Worm (Caenorhabditis elegans): ENCODE data around the gene rpc-1.

The rpc-1 gene

ce11 chrIV:7176887-7177286 lies 11.3 kb upstream of the rpc-1 start, which contains the start of gene str-44:
str-44 (plus strand) TSS chrIV:7177187.
- TF ChIP-seq unc-39 (tag; optimal IDR thresholded peaks at IDR 0.05), result no peak
- TF ChIP-seq nhr-25 (tag; optimal IDR thresholded peaks at IDR 0.05), result no peak
- no peak for TF ChIP-seq snpc-4 (tag; optimal IDR thresholded peaks at IDR 0.05)
- no peak for TF ChIP-seq ztf-11 (tag; optimal IDR thresholded peaks at IDR 0.05)
- no peak for TF ChIP-seq ceh-9 (tag; optimal IDR thresholded peaks at IDR 0.05)
- no peak for TF ChIP-seq R02D3.7 (tag; optimal IDR thresholded peaks at IDR 0.05)
- TF ChIP-seq egl-27 (tag; optimal IDR thresholded peaks at IDR 0.05), result no peak
- no peak for TF ChIP-seq egl-5 (tag; optimal IDR thresholded peaks at IDR 0.05)
- TF ChIP-seq nhr-23 (tag; optimal IDR thresholded peaks at IDR 0.05), result no peak
- TF ChIP-seq pqm-1 (tag; optimal IDR thresholded peaks at IDR 0.05), result no peak
- TF ChIP-seq nfya-1 (tag; optimal IDR thresholded peaks at IDR 0.05; ENCODE audit: insufficient read depth), result no peak
- TF ChIP-seq ceh-82 (tag; optimal IDR thresholded peaks at IDR 0.05), result no peak
- no peak for TF ChIP-seq pha-4 (tag; optimal IDR thresholded peaks at IDR 0.05)
- TF ChIP-seq elt-2 (tag; optimal IDR thresholded peaks at IDR 0.05), result no peak
- no peak for TF ChIP-seq lin-39 (tag; optimal IDR thresholded peaks at IDR 0.05)
- no peak for TF ChIP-seq ama-1 (optimal IDR thresholded peaks at IDR 0.05)

ce11 chrIV:7175346-7175745 lies 9.8 kb upstream of the rpc-1 start, which contains the start of gene C42D4.19:
C42D4.19 (plus strand) TSS chrIV:7175646.
- TF ChIP-seq nhr-77 (tag; optimal IDR thresholded peaks at IDR 0.05), result no peak
- TF ChIP-seq ama-1 (optimal IDR thresholded peaks at IDR 0.05), result no peak
- no peak for TF ChIP-seq nhr-23 (tag; optimal IDR thresholded peaks at IDR 0.05)
- no peak for TF ChIP-seq lin-39 (tag; optimal IDR thresholded peaks at IDR 0.05)
- TF ChIP-seq zag-1 (tag; optimal IDR thresholded peaks at IDR 0.05), result no peak
- TF ChIP-seq ztf-11 (tag; optimal IDR thresholded peaks at IDR 0.05), result no peak
- TF ChIP-seq fos-1 (tag; optimal IDR thresholded peaks at IDR 0.05), result no peak
- no peak for TF ChIP-seq mml-1 (tag; optimal IDR thresholded peaks at IDR 0.05)

- TF ChIP-seq ztf-4 (tag; optimal IDR thresholded peaks at IDR 0.05) (no peak), egl-27 (tag; optimal IDR thresholded peaks at IDR 0.05) (no peak), ZK546.5 (tag; optimal IDR thresholded peaks at IDR 0.05) (no peak), lsy-12 (tag; optimal IDR thresholded peaks at IDR 0.05) (no peak), nhr-67 (tag; optimal IDR thresholded peaks at IDR 0.05) (no peak), elt-3 (tag; optimal IDR thresholded peaks at IDR 0.05) (no peak), hmg-11 (tag; optimal IDR thresholded peaks at IDR 0.05) (no peak), mml-1 (tag; optimal IDR thresholded peaks at IDR 0.05) (no peak), pha-4 (tag; optimal IDR thresholded peaks at IDR 0.05) (no peak)
These were observed 7.9 kb upstream of the rpc-1 start, which contains the start of gene str-1 for ce11 chrIV:7173489-7173888. str-1 (plus strand) TSS chrIV:7173789.

ce11 chrIV:7171222-7171621 lies 5.7 kb upstream of the rpc-1 start, which contains the start of gene str-220:
str-220 (minus strand) TSS chrIV:7171322.
- TF ChIP-seq ztf-11 (tag; optimal IDR thresholded peaks at IDR 0.05) (no peak), R02D3.7 (tag; optimal IDR thresholded peaks at IDR 0.05) (no peak), egl-27 (tag; optimal IDR thresholded peaks at IDR 0.05) (no peak), nfya-1 (tag; optimal IDR thresholded peaks at IDR 0.05; ENCODE audit: insufficient read depth) (no peak), pqm-1 (tag; optimal IDR thresholded peaks at IDR 0.05) (no peak), hmg-11 (tag; optimal IDR thresholded peaks at IDR 0.05) (no peak), ama-1 (optimal IDR thresholded peaks at IDR 0.05) (no peak), ceh-82 (tag; optimal IDR thresholded peaks at IDR 0.05) (no peak), fos-1 (tag; optimal IDR thresholded peaks at IDR 0.05) (no peak), zag-1 (tag; optimal IDR thresholded peaks at IDR 0.05) (no peak), lsy-12 (tag; optimal IDR thresholded peaks at IDR 0.05) (no peak), mdl-1 (tag; optimal IDR thresholded peaks at IDR 0.05) (no peak), nhr-25 (tag; optimal IDR thresholded peaks at IDR 0.05) (no peak), eor-1 (tag; optimal IDR thresholded peaks at IDR 0.05) (no peak), nhr-11 (tag; optimal IDR thresholded peaks at IDR 0.05) (no peak)

- TF ChIP-seq sea-2 (GFP tag; optimal IDR thresholded peaks at IDR 0.05) (no peak), mml-1 (tag; optimal IDR thresholded peaks at IDR 0.05) (no peak), nhr-237 (tag; optimal IDR thresholded peaks at IDR 0.05) (no peak), hmg-11 (tag; optimal IDR thresholded peaks at IDR 0.05) (peak; percentile 44), pqm-1 (tag; optimal IDR thresholded peaks at IDR 0.05) (peak; percentile 3), elt-2 (tag; optimal IDR thresholded peaks at IDR 0.05) (peak; percentile 12)
These were observed 2.6 kb upstream of the rpc-1 start, which contains the start of gene skr-16 for ce11 chrIV:7167983-7168760. skr-16 (plus strand) TSS chrIV:7168710.
